Fruit fly (Drosophila melanogaster) whole organism, wandering third instar larva: Measurements from ENCODE around the gene CG12539.

Experiments used
- Abd-B ChIP-seq: fragments of >200 bp; optimal IDR thresholded peaks from 2 replicates; lab custom pipeline; 2017; ENCODE audit warnings: missing biosample characterization, missing genetic modification characterization
- fru ChIP-seq: fragments of 200-800 bp; sonication (Bioruptor generic); optimal IDR thresholded peaks from 3 replicates; lab custom pipeline; 2016; ENCODE audit warnings: missing biosample characterization, mild to moderate bottlenecking, missing genetic modification characterization
- psq ChIP-seq: fragments of 200-800 bp; sonication (Bioruptor generic); optimal IDR thresholded peaks from 3 replicates; lab custom pipeline; 2017; ENCODE audit warnings: missing biosample characterization, mild to moderate bottlenecking, missing genetic modification characterization, moderate library complexity

- TF ChIP-seq Abd-B (GFP tag; lab: Kevin White, UChicago) = no peak
- TF ChIP-seq fru (GFP tag; lab: Kevin White, UChicago) = peak; percentile 76
- peak; percentile 71 for TF ChIP-seq psq (GFP tag; lab: Kevin White, UChicago)
Measured at dm6 chrX:14839047-14839446, 5.5 kb downstream of the CG12539 start, which contains the start of the genes CG32590 and Flo2.
